Worm (Caenorhabditis elegans): ENCODE measurements around the gene nhr-185.

DNA sequence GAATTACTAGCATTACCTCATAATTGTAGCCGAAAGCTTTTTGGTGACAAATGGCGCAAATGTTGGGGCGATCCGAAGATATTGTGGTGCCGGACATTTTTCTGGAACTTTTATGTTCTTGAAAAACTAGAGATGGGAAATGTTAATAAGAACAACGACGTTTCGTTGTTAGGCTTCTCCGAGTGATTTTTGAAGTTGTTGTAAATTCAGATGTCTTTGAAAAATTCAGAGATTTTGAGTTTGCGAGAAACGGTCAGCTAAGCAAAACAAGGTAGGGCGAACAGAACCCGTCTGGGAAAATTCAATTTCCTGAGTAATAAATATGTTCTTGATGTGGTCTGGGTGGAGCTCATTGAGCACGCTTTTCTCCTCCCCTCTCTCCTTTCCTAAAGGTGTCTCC lies 38.9 kb upstream of the nhr-185 start, which contains the start of gene nhr-124:
- TF ChIP-seq die-1 (tag; optimal IDR thresholded peaks at IDR 0.05) = no peak
- TF ChIP-seq T26A5.8 (tag; optimal IDR thresholded peaks at IDR 0.05) = no peak
- TF ChIP-seq hsf-1 (GFP tag; IDR thresholded peaks at IDR 0.05) = no peak
- no peak for TF ChIP-seq hmg-20 (GFP tag; IDR thresholded peaks at IDR 0.05)
- no peak for TF ChIP-seq unc-130 (GFP tag; optimal IDR thresholded peaks at IDR 0.05)
- TF ChIP-seq madf-8 (GFP tag; conservative IDR thresholded peaks at IDR 0.05) = no peak
- no peak for TF ChIP-seq K12H6.12 (tag; optimal IDR thresholded peaks at IDR 0.05)
- no peak for TF ChIP-seq unc-62 (GFP tag; optimal IDR thresholded peaks at IDR 0.05)
- TF ChIP-seq fkh-3 (tag; optimal IDR thresholded peaks at IDR 0.05) = no peak
- TF ChIP-seq lir-1 (GFP tag; conservative IDR thresholded peaks at IDR 0.05) = no peak
- no peak for TF ChIP-seq ztf-6 (GFP tag; IDR thresholded peaks at IDR 0.05)
